Fruit fly (Drosophila melanogaster) whole organism, embryonic: ENCODE results near the gene Acp29AB.
A peak's percentile ranks its signal among the peaks of the same experiment; 100 is the strongest.

ENCODE experiments used
- Atf3 ChIP-seq: fragments of 200-800 bp; sonication (Bioruptor generic); optimal IDR thresholded peaks from 3 replicates; lab custom pipeline; 2016; ENCODE audit warnings: missing biosample characterization, missing genetic modification characterization
- Blimp-1 ChIP-seq: fragments of 200-800 bp; sonication (Bioruptor generic); optimal IDR thresholded peaks from 3 replicates; lab custom pipeline; 2018; ENCODE audit warnings: missing biosample characterization, missing genetic modification characterization, mild to moderate bottlenecking, moderate library complexity, missing genetic modification reagents
- CG10147 ChIP-seq: fragments of 200-800 bp; sonication (Bioruptor generic); optimal IDR thresholded peaks from 2 replicates; lab custom pipeline; 2019; ENCODE audit warnings: missing biosample characterization, mild to moderate bottlenecking, missing genetic modification characterization, moderate library complexity
- CG11695 ChIP-seq: fragments of 200-800 bp; sonication (Bioruptor generic); IDR thresholded peaks from 3 replicates; pipeline ENCODE4 v1.3.6; 2022; ENCODE audit warnings: missing biosample characterization, missing genetic modification characterization
- CG12236 ChIP-seq: fragments of 200-800 bp; sonication (Bioruptor generic); optimal IDR thresholded peaks from 2 replicates; lab custom pipeline; 2016; ENCODE audit warnings: missing biosample characterization, missing genetic modification characterization
- CG13894 ChIP-seq: fragments of 200-800 bp; sonication (Bioruptor generic); optimal IDR thresholded peaks from 3 replicates; lab custom pipeline; 2018; ENCODE audit warnings: missing biosample characterization, mild to moderate bottlenecking, missing genetic modification characterization, moderate library complexity
- CG15011 ChIP-seq: fragments of 200-800 bp; sonication (Bioruptor generic); optimal IDR thresholded peaks from 3 replicates; lab custom pipeline; 2018; ENCODE audit warnings: missing biosample characterization, mild to moderate bottlenecking, missing genetic modification characterization
- CG15514 ChIP-seq: fragments of 200-800 bp; sonication (Bioruptor generic); optimal IDR thresholded peaks from 3 replicates; lab custom pipeline; 2017; ENCODE audit warnings: missing biosample characterization, missing genetic modification characterization, mild to moderate bottlenecking, moderate library complexity, missing genetic modification reagents
- CG17802 ChIP-seq: fragments of 200-800 bp; sonication (Bioruptor generic); optimal IDR thresholded peaks from 2 replicates; lab custom pipeline; 2018; ENCODE audit warnings: missing biosample characterization, mild to moderate bottlenecking, missing genetic modification characterization, moderate library complexity
- CG2678 ChIP-seq: fragments of 200-800 bp; sonication (Bioruptor generic); optimal IDR thresholded peaks from 3 replicates; lab custom pipeline; 2019; ENCODE audit warnings: missing biosample characterization, mild to moderate bottlenecking, missing genetic modification characterization, moderate library complexity
- CG31441 ChIP-seq: fragments of 200-800 bp; sonication (Bioruptor generic); IDR thresholded peaks from 2 replicates; pipeline ENCODE4 v1.3.6; 2022; ENCODE audit warnings: missing biosample characterization, missing genetic modification characterization
- CG4854 ChIP-seq: fragments of 200-800 bp; sonication (Bioruptor generic); optimal IDR thresholded peaks from 2 replicates; lab custom pipeline; 2016; ENCODE audit warnings: missing biosample characterization, missing genetic modification characterization, inconsistent platforms
- CG6254 ChIP-seq: fragments of 200-800 bp; sonication (Bioruptor generic); optimal IDR thresholded peaks from 3 replicates; lab custom pipeline; 2017; ENCODE audit warnings: mild to moderate bottlenecking, missing biosample characterization, missing genetic modification reagents, missing genetic modification characterization
- CG6689 ChIP-seq: fragments of 200-800 bp; sonication (Bioruptor generic); IDR thresholded peaks from 2 replicates; pipeline ENCODE4 v1.3.6; 2022; ENCODE audit warnings: missing biosample characterization, missing genetic modification characterization
- CG8388 ChIP-seq: fragments of 200-800 bp; sonication (Bioruptor generic); optimal IDR thresholded peaks from 2 replicates; lab custom pipeline; 2019; ENCODE audit warnings: missing biosample characterization, mild to moderate bottlenecking, missing genetic modification characterization, moderate library complexity
- CG9817 ChIP-seq: fragments of 200-800 bp; sonication (Bioruptor generic); optimal IDR thresholded peaks from 2 replicates; lab custom pipeline; 2018; ENCODE audit warnings: missing biosample characterization, mild to moderate bottlenecking, missing genetic modification characterization, moderate library complexity
- Dbx ChIP-seq: fragments of 200-800 bp; sonication (Bioruptor generic); IDR thresholded peaks from 3 replicates; pipeline ENCODE4 v1.3.6; 2022; ENCODE audit warnings: missing biosample characterization, missing genetic modification characterization
- Doc3 ChIP-seq: fragments of 200-800 bp; sonication (Bioruptor generic); IDR thresholded peaks from 3 replicates; pipeline ENCODE4 v1.3.6; 2022; ENCODE audit warnings: missing biosample characterization, missing genetic modification characterization; ENCODE audit not compliant: partially characterized antibody
- Drgx ChIP-seq: fragments of 200-800 bp; sonication (Bioruptor generic); IDR thresholded peaks from 2 replicates; pipeline ENCODE4 v1.3.6; 2022; ENCODE audit warnings: missing biosample characterization, missing genetic modification characterization
- Elba2 ChIP-seq: fragments of 200-800 bp; sonication (Bioruptor generic); optimal IDR thresholded peaks from 3 replicates; lab custom pipeline; 2016; ENCODE audit warnings: missing biosample characterization, missing genetic modification characterization
- Ets97D ChIP-seq: fragments of 200-800 bp; sonication (Bioruptor generic); optimal IDR thresholded peaks from 3 replicates; lab custom pipeline; 2016; ENCODE audit warnings: missing biosample characterization, missing genetic modification characterization
- Gsc ChIP-seq: fragments of 200-800 bp; sonication (Bioruptor generic); IDR thresholded peaks from 2 replicates; pipeline ENCODE4 v1.3.6; 2022; ENCODE audit warnings: missing biosample characterization, missing genetic modification characterization
- NC2α ChIP-seq: fragments of 200-800 bp; sonication (Bioruptor generic); optimal IDR thresholded peaks from 2 replicates; lab custom pipeline; 2016; ENCODE audit warnings: missing biosample characterization, missing genetic modification characterization
- NfI ChIP-seq: fragments of 200-800 bp; sonication (Bioruptor generic); optimal IDR thresholded peaks from 3 replicates; lab custom pipeline; 2018; ENCODE audit warnings: missing biosample characterization, mild to moderate bottlenecking, missing genetic modification characterization, moderate library complexity
- PHDP ChIP-seq: fragments of 200-800 bp; sonication (Bioruptor generic); optimal IDR thresholded peaks from 3 replicates; lab custom pipeline; 2018; ENCODE audit warnings: missing biosample characterization, mild to moderate bottlenecking, missing genetic modification characterization, moderate library complexity
- Rx ChIP-seq: fragments of 200-800 bp; sonication (Bioruptor generic); IDR thresholded peaks from 2 replicates; pipeline ENCODE4 v1.3.6; 2022; ENCODE audit warnings: missing biosample characterization, missing genetic modification characterization
- amos ChIP-seq: fragments of 200-800 bp; sonication (Bioruptor generic); IDR thresholded peaks from 2 replicates; pipeline ENCODE4 v1.3.6; 2022; ENCODE audit warnings: missing biosample characterization, missing genetic modification characterization; ENCODE audit not compliant: partially characterized antibody
- btn ChIP-seq: fragments of 200-800 bp; sonication (Bioruptor generic); optimal IDR thresholded peaks from 2 replicates; lab custom pipeline; 2016; ENCODE audit warnings: missing biosample characterization, missing genetic modification characterization
- chinmo ChIP-seq: fragments of 200-800 bp; sonication (Bioruptor generic); IDR thresholded peaks from 4 replicates; pipeline ENCODE4 v1.3.6; 2022; ENCODE audit warnings: missing biosample characterization, missing genetic modification characterization; ENCODE audit not compliant: partially characterized antibody
- dan ChIP-seq: fragments of 200-800 bp; sonication (Bioruptor generic); IDR thresholded peaks from 2 replicates; pipeline ENCODE4 v1.3.6; 2022; ENCODE audit warnings: missing biosample characterization, missing genetic modification characterization
- emc ChIP-seq: fragments of 200-800 bp; sonication (Bioruptor generic); optimal IDR thresholded peaks from 2 replicates; lab custom pipeline; 2016; ENCODE audit warnings: missing biosample characterization, missing genetic modification characterization
- ewg ChIP-seq: fragments of 200-800 bp; sonication (Bioruptor generic); optimal IDR thresholded peaks from 3 replicates; lab custom pipeline; 2017; ENCODE audit warnings: mild to moderate bottlenecking, missing biosample characterization, missing genetic modification reagents, missing genetic modification characterization
- fd3F ChIP-seq: fragments of 200-800 bp; sonication (Bioruptor generic); optimal IDR thresholded peaks from 2 replicates; lab custom pipeline; 2018; ENCODE audit warnings: missing biosample characterization, mild to moderate bottlenecking, missing genetic modification characterization, moderate library complexity
- gem ChIP-seq: fragments of 200-800 bp; sonication (Bioruptor generic); optimal IDR thresholded peaks from 2 replicates; lab custom pipeline; 2019; ENCODE audit warnings: missing biosample characterization, mild to moderate bottlenecking, missing genetic modification characterization, moderate library complexity
- h ChIP-seq: fragments of >200 bp; optimal IDR thresholded peaks from 2 replicates; lab custom pipeline; 2017
- ham ChIP-seq: fragments of 200-800 bp; sonication (Bioruptor generic); IDR thresholded peaks from 2 replicates; pipeline ENCODE4 v1.3.6; 2022; ENCODE audit warnings: missing biosample characterization, missing genetic modification characterization
- jing ChIP-seq: fragments of 200-800 bp; sonication (Bioruptor generic); optimal IDR thresholded peaks from 2 replicates; lab custom pipeline; 2018; ENCODE audit warnings: missing biosample characterization, mild to moderate bottlenecking, missing genetic modification characterization
- lilli ChIP-seq: fragments of 200-800 bp; sonication (Bioruptor generic); optimal IDR thresholded peaks from 3 replicates; lab custom pipeline; 2016; ENCODE audit warnings: missing biosample characterization, missing genetic modification characterization
- mam ChIP-seq: fragments of 200-800 bp; sonication (Bioruptor generic); optimal IDR thresholded peaks from 3 replicates; lab custom pipeline; 2016; ENCODE audit warnings: missing biosample characterization, missing genetic modification characterization
- p53 ChIP-seq: fragments of 200-800 bp; sonication (Bioruptor generic); optimal IDR thresholded peaks from 2 replicates; lab custom pipeline; 2016; ENCODE audit warnings: missing biosample characterization, missing genetic modification characterization
- ro ChIP-seq: fragments of 200-800 bp; sonication (Bioruptor generic); IDR thresholded peaks from 2 replicates; pipeline ENCODE4 v1.3.6; 2022; ENCODE audit warnings: missing biosample characterization, missing genetic modification characterization
- sisA ChIP-seq: fragments of 200-800 bp; sonication (Bioruptor generic); IDR thresholded peaks from 2 replicates; pipeline ENCODE4 v1.3.6; 2022; ENCODE audit warnings: missing biosample characterization, missing genetic modification characterization
- sna ChIP-seq: fragments of 200-800 bp; sonication (Bioruptor generic); IDR thresholded peaks from 2 replicates; pipeline ENCODE4 v1.3.6; 2022; ENCODE audit warnings: missing biosample characterization, missing genetic modification characterization; ENCODE audit not compliant: partially characterized antibody
- stc ChIP-seq: fragments of 200-800 bp; sonication (Bioruptor generic); IDR thresholded peaks from 2 replicates; pipeline ENCODE4 v1.3.6; 2022; ENCODE audit warnings: missing biosample characterization, missing genetic modification characterization
- sug ChIP-seq: fragments of 200-800 bp; optimal IDR thresholded peaks from 2 replicates; lab custom pipeline; 2019; ENCODE audit warnings: missing biosample characterization, mild to moderate bottlenecking, missing genetic modification characterization, moderate library complexity
- tx ChIP-seq: fragments of 200-800 bp; sonication (Bioruptor generic); optimal IDR thresholded peaks from 2 replicates; lab custom pipeline; 2016; ENCODE audit warnings: missing biosample characterization, missing genetic modification characterization
- zen ChIP-seq: fragments of 200-800 bp; sonication (Bioruptor generic); optimal IDR thresholded peaks from 3 replicates; lab custom pipeline; 2018; ENCODE audit warnings: missing biosample characterization, mild to moderate bottlenecking, missing genetic modification characterization, moderate library complexity

Gene Acp29AB

DNA sequence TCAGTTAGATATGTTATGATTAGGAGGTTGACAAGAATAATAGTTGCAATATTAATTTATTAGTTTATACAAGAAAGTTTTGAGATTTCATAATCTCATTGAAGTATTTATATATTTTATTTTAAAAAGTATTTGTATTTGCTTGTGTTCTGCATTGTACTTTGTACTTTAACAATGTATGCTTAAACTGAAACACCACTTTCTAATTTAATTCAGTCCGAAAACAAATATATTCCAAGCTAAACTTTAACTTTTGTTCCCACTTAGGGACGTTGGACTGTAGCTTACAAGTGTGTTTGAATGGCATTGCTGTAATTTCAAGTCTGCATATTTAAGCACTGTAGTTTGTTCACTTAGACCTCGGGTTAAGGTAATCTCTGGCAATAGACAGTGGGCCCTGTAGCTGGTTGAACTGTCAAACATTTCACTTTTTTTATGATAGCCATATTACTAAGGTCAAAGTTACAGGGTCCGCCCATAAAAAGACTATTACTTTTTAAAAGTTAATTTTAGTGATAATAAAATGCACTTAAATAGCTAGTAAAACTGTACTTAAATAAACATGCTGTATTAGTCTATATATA is 21.6 kb downstream of the Acp29AB start (continued):
- TF ChIP-seq ewg (GFP tag; lab: Kevin White, UChicago) (no peak), dan (GFP tag; lab: Robert Waterston, UW) (no peak), Blimp-1 (no peak), Drgx (GFP tag; lab: Robert Waterston, UW) (peak; percentile 41; the same call in 1 of the 2 replicates), p53 (GFP tag; lab: Kevin White, UChicago) (no peak), PHDP (peak; percentile 2), tx (GFP tag; lab: Kevin White, UChicago) (no peak), jing (GFP tag; lab: Kevin White, UChicago) (no peak), gem (tag; lab: Kevin White, UChicago) (peak; percentile 42), CG8388 (peak; percentile 4), CG13894 (tag; lab: Kevin White, UChicago) (no peak), ro (GFP tag; lab: Robert Waterston, UW) (no peak), amos (GFP tag; lab: Robert Waterston, UW) (no peak), lilli (GFP tag; lab: Kevin White, UChicago) (no peak), CG12236 (GFP tag; lab: Kevin White, UChicago) (no peak), mam (no peak), emc (GFP tag; lab: Kevin White, UChicago) (no peak), sug (tag; lab: Kevin White, UChicago) (no peak), Doc3 (GFP tag; lab: Robert Waterston, UW) (no peak)
- TF ChIP-seq, all 482 proteins: peak for 44

DNA sequence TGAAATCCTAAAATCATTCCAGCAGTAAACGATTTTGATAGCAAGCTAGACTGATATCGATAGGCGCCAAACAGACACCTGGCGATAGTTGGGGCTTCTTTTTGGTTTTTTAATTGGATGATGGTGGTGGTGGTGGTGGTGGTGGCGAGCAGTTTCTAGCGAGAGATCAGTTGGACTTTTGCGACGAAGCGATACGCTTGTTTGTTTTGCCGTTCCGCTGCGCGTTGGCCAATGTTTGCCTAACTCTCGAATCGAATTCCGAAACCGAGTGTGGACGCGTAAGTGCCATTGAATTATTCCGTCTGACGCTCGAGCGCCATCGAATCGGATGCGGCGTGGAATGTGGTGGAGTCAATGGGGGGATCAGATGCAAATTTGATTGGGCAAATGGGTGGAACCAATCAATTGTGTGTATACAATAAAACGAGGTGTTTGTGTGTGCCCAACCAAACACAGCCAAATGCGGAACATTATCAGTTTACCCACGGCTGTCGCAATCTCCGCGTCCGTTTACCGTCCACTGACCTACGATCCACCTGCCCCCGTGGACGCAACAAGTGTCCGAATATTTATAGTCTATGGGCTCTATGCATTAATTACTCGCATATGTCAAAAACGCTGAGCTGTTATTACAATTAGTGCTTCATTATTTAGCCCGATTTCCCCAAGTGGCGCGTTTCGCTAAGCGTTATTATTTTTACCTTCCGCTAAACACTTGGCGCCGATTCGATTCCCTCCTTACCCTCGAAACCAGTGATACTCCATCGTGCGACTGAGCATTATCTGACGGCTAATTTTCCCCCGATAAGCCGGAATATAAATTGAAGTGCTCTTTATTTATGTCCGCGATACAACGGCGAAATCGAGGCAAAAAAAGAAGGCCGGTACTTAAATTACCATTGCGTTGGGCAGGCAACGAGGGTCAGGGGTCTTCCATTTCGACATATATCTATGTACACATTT is 22.4 kb downstream of the Acp29AB start, which contains the start of gene CG17292:
Gene CG17292 (plus strand): TSS at position 91 of the 963 bp plus-strand sequence.
- TF ChIP-seq fd3F (GFP tag; lab: Kevin White, UChicago): peak; percentile 6
- TF ChIP-seq CG4854 (GFP tag; lab: Kevin White, UChicago): peak; percentile 37
- TF ChIP-seq CG15514 (GFP tag; lab: Kevin White, UChicago): peak; percentile 95
- peak; percentile 36 for TF ChIP-seq CG10147
- 0 out of 2 replicates have a peak, but pooled peaks have one; percentile 11 for TF ChIP-seq CG31441
- TF ChIP-seq stc (GFP tag; lab: Robert Waterston, UW): 0 out of 2 replicates have a peak, but pooled peaks have one; percentile 40
- TF ChIP-seq Rx (GFP tag; lab: Robert Waterston, UW): peak; percentile 35; the same call in 1 of the 2 replicates
- peak; percentile 37 for TF ChIP-seq sisA (GFP tag; lab: Robert Waterston, UW)
- TF ChIP-seq Atf3 (GFP tag; lab: Kevin White, UChicago): no peak
- peak; percentile 48; the same call in 1 of the 3 replicates for TF ChIP-seq CG11695 (GFP tag; lab: Robert Waterston, UW)
- peak; percentile 17 for TF ChIP-seq CG9817 (tag; lab: Kevin White, UChicago)
- TF ChIP-seq CG15011: peak; percentile 12
- peak; percentile 19 for TF ChIP-seq NC2α (GFP tag; lab: Kevin White, UChicago)
- no peak for TF ChIP-seq btn (GFP tag; lab: Kevin White, UChicago)
- peak; percentile 36 for TF ChIP-seq Ets97D (GFP tag; lab: Kevin White, UChicago)
- TF ChIP-seq Elba2 (GFP tag; lab: Kevin White, UChicago): no peak
- no peak for TF ChIP-seq CG17802
- peak; percentile 93 for TF ChIP-seq chinmo (GFP tag; lab: Robert Waterston, UW)
- TF ChIP-seq CG2678: peak; percentile 49
- TF ChIP-seq Gsc: no peak
- peak; percentile 27; the same call in 1 of the 2 replicates for TF ChIP-seq CG6689 (GFP tag; lab: Robert Waterston, UW)
- TF ChIP-seq zen (tag; lab: Kevin White, UChicago): no peak
- TF ChIP-seq NfI: peak; percentile 27
- TF ChIP-seq Dbx (GFP tag; lab: Robert Waterston, UW): peak; percentile 82; the same call in 2 of the 3 replicates
- no peak for TF ChIP-seq h (lab: Kevin White, UChicago)
- peak; percentile 10 for TF ChIP-seq CG6254 (GFP tag; lab: Kevin White, UChicago)
- 0 out of 2 replicates have a peak, but pooled peaks have one; percentile 9 for TF ChIP-seq ham (GFP tag; lab: Robert Waterston, UW)
- TF ChIP-seq sna: peak; percentile 89
